Fruit fly (Drosophila melanogaster) Kc167 (cell line): Measurements from ENCODE around the gene eIF3g1.

Experiments used
- Sin3A ChIP-seq: fragments of >200 bp; optimal IDR thresholded peaks from 2 replicates; lab custom pipeline; 2018; ENCODE audit warnings: missing external identifiers
- h ChIP-seq: fragments of >200 bp; optimal IDR thresholded peaks from 3 replicates; lab custom pipeline; 2018; ENCODE audit warnings: missing external identifiers
- insv ChIP-seq: fragments of >200 bp; optimal IDR thresholded peaks from 3 replicates; lab custom pipeline; 2018; ENCODE audit warnings: missing external identifiers
- psq ChIP-seq: fragments of >200 bp; optimal IDR thresholded peaks from 2 replicates; lab custom pipeline; 2017; ENCODE audit warnings: missing external identifiers
- ttk ChIP-seq: sonication (Bioruptor generic); optimal IDR thresholded peaks from 2 replicates; lab custom pipeline; 2017; ENCODE audit warnings: missing external identifiers

dm6 chrX:2658258-2658853 lies 48.2 kb upstream of the eIF3g1 start:
- TF ChIP-seq ttk (lab: Kevin White, UChicago) (no peak), psq (lab: Kevin White, UChicago) (no peak), h (lab: Kevin White, UChicago) (no peak), insv (no peak), Sin3A (lab: Kevin White, UChicago) (no peak)
